Fruit fly (Drosophila melanogaster) whole organism, embryonic: Measurements from ENCODE around the gene CG11370.

Experiments used
- Atf-2 ChIP-seq: fragments of 200-800 bp; sonication (Bioruptor generic); optimal IDR thresholded peaks from 2 replicates; lab custom pipeline; 2016; ENCODE audit warnings: missing biosample characterization, missing genetic modification characterization
- Bdp1 ChIP-seq: fragments of 200-800 bp; sonication (Bioruptor generic); optimal IDR thresholded peaks from 3 replicates; lab custom pipeline; 2016; ENCODE audit warnings: missing biosample characterization, missing genetic modification characterization
- Bgb ChIP-seq: fragments of 200-800 bp; sonication (Bioruptor generic); IDR thresholded peaks from 2 replicates; pipeline ENCODE4 v1.3.6; 2022; ENCODE audit warnings: missing biosample characterization, missing genetic modification characterization; ENCODE audit not compliant: partially characterized antibody
- CG10147 ChIP-seq: fragments of 200-800 bp; sonication (Bioruptor generic); optimal IDR thresholded peaks from 2 replicates; lab custom pipeline; 2019; ENCODE audit warnings: missing biosample characterization, mild to moderate bottlenecking, missing genetic modification characterization, moderate library complexity
- CG10366 ChIP-seq: fragments of 200-800 bp; sonication (Bioruptor generic); IDR thresholded peaks from 2 replicates; pipeline ENCODE4 v1.3.6; 2022; ENCODE audit warnings: missing biosample characterization, missing genetic modification characterization
- CG11456 ChIP-seq: fragments of 200-800 bp; sonication (Bioruptor generic); IDR thresholded peaks from 3 replicates; pipeline ENCODE4 v1.3.6; 2022; ENCODE audit warnings: missing biosample characterization, missing genetic modification characterization
- CG11695 ChIP-seq: fragments of 200-800 bp; sonication (Bioruptor generic); IDR thresholded peaks from 3 replicates; pipeline ENCODE4 v1.3.6; 2022; ENCODE audit warnings: missing biosample characterization, missing genetic modification characterization
- CG11723 ChIP-seq: fragments of 200-800 bp; sonication (Bioruptor generic); optimal IDR thresholded peaks from 2 replicates; lab custom pipeline; 2017; ENCODE audit warnings: missing biosample characterization, mild to moderate bottlenecking, missing genetic modification characterization
- CG12744 ChIP-seq: fragments of 200-800 bp; sonication (Bioruptor generic); optimal IDR thresholded peaks from 2 replicates; lab custom pipeline; 2016; ENCODE audit warnings: missing biosample characterization, missing genetic modification characterization
- CG1602 ChIP-seq: fragments of 200-800 bp; sonication (Bioruptor generic); optimal IDR thresholded peaks from 3 replicates; lab custom pipeline; 2016; ENCODE audit warnings: missing biosample characterization, missing genetic modification characterization
- CG18476 ChIP-seq: fragments of 200-800 bp; sonication (Bioruptor generic); optimal IDR thresholded peaks from 2 replicates; lab custom pipeline; 2016; ENCODE audit warnings: missing biosample characterization, mild to moderate bottlenecking, missing genetic modification characterization
- CG2712 ChIP-seq: fragments of 200-800 bp; optimal IDR thresholded peaks from 3 replicates; lab custom pipeline; 2019; ENCODE audit warnings: missing biosample characterization, mild to moderate bottlenecking, missing genetic modification characterization, moderate library complexity
- CG31365 ChIP-seq: fragments of 200-800 bp; sonication (Bioruptor generic); optimal IDR thresholded peaks from 2 replicates; lab custom pipeline; 2018; ENCODE audit warnings: missing biosample characterization, mild to moderate bottlenecking, missing genetic modification characterization
- CG32767 ChIP-seq: fragments of 200-800 bp; sonication (Bioruptor generic); IDR thresholded peaks from 2 replicates; pipeline ENCODE4 v1.3.6; 2022; ENCODE audit warnings: missing biosample characterization, missing genetic modification characterization
- CG33213 ChIP-seq: fragments of 200-800 bp; sonication (Bioruptor generic); optimal IDR thresholded peaks from 3 replicates; lab custom pipeline; 2016; ENCODE audit warnings: missing biosample characterization, missing genetic modification characterization
- CG3407 ChIP-seq: fragments of 200-800 bp; sonication (Bioruptor generic); optimal IDR thresholded peaks from 2 replicates; lab custom pipeline; 2018; ENCODE audit warnings: missing biosample characterization, mild to moderate bottlenecking, missing genetic modification characterization
- CG4404 ChIP-seq: fragments of 200-800 bp; sonication (Bioruptor generic); IDR thresholded peaks from 2 replicates; pipeline ENCODE4 v1.3.6; 2022; ENCODE audit warnings: missing biosample characterization, missing genetic modification characterization
- CG4707 ChIP-seq: fragments of 200-800 bp; sonication (Bioruptor generic); optimal IDR thresholded peaks from 2 replicates; lab custom pipeline; 2018; ENCODE audit warnings: missing biosample characterization, mild to moderate bottlenecking, missing genetic modification characterization, moderate library complexity
- CG4730 ChIP-seq: fragments of 200-800 bp; sonication (Bioruptor generic); IDR thresholded peaks from 2 replicates; pipeline ENCODE4 v1.3.6; 2022; ENCODE audit warnings: missing biosample characterization, missing genetic modification characterization
- CG5180 ChIP-seq: fragments of 200-800 bp; sonication (Bioruptor generic); optimal IDR thresholded peaks from 3 replicates; lab custom pipeline; 2017; ENCODE audit warnings: missing biosample characterization, missing genetic modification characterization, mild to moderate bottlenecking, moderate library complexity, missing genetic modification reagents
- CG6683 ChIP-seq: fragments of 200-800 bp; sonication (Bioruptor generic); optimal IDR thresholded peaks from 2 replicates; lab custom pipeline; 2017; ENCODE audit warnings: missing biosample characterization, mild to moderate bottlenecking, missing genetic modification characterization, missing genetic modification reagents
- CG6791 ChIP-seq: fragments of 200-800 bp; sonication (Bioruptor generic); IDR thresholded peaks from 3 replicates; pipeline ENCODE4 v1.3.6; 2022; ENCODE audit warnings: missing biosample characterization, missing genetic modification characterization; ENCODE audit not compliant: partially characterized antibody
- CG6854 ChIP-seq: fragments of 200-800 bp; sonication (Bioruptor generic); optimal IDR thresholded peaks from 3 replicates; lab custom pipeline; 2017; ENCODE audit warnings: missing biosample characterization, mild to moderate bottlenecking, missing genetic modification characterization
- CG7556 ChIP-seq: fragments of 200-800 bp; sonication (Bioruptor generic); optimal IDR thresholded peaks from 2 replicates; lab custom pipeline; 2017; ENCODE audit warnings: missing biosample characterization, mild to moderate bottlenecking, missing genetic modification characterization
- CG8089 ChIP-seq: fragments of 200-800 bp; sonication (Bioruptor generic); optimal IDR thresholded peaks from 3 replicates; lab custom pipeline; 2016; ENCODE audit warnings: missing biosample characterization, missing genetic modification characterization
- CG8388 ChIP-seq: fragments of 200-800 bp; sonication (Bioruptor generic); optimal IDR thresholded peaks from 2 replicates; lab custom pipeline; 2019; ENCODE audit warnings: missing biosample characterization, mild to moderate bottlenecking, missing genetic modification characterization, moderate library complexity
- CG9797 ChIP-seq: fragments of 200-800 bp; sonication (Bioruptor generic); optimal IDR thresholded peaks from 3 replicates; lab custom pipeline; 2018; ENCODE audit warnings: missing biosample characterization, mild to moderate bottlenecking, missing genetic modification characterization
- CTCF ChIP-seq: fragments of 200-800 bp; sonication (Bioruptor generic); optimal IDR thresholded peaks from 2 replicates; lab custom pipeline; 2017; ENCODE audit warnings: missing biosample characterization, mild to moderate bottlenecking, missing genetic modification characterization, moderate library complexity
- E2f1 ChIP-seq: fragments of 200-800 bp; sonication (Bioruptor generic); IDR thresholded peaks from 2 replicates; pipeline ENCODE4 v1.3.6; 2022; ENCODE audit warnings: missing biosample characterization, missing genetic modification characterization
- E2f2 ChIP-seq: fragments of 200-800 bp; sonication (Bioruptor generic); IDR thresholded peaks from 2 replicates; pipeline ENCODE4 v1.3.6; 2022; ENCODE audit warnings: missing biosample characterization, missing genetic modification characterization
- Ets97D ChIP-seq: fragments of 200-800 bp; sonication (Bioruptor generic); optimal IDR thresholded peaks from 3 replicates; lab custom pipeline; 2016; ENCODE audit warnings: missing biosample characterization, missing genetic modification characterization
- HmgD ChIP-seq: fragments of 200-800 bp; sonication (Bioruptor generic); optimal IDR thresholded peaks from 3 replicates; lab custom pipeline; 2016; ENCODE audit warnings: missing biosample characterization, missing genetic modification characterization
- Lim3 ChIP-seq: fragments of 200-800 bp; sonication (Bioruptor generic); IDR thresholded peaks from 2 replicates; pipeline ENCODE4 v1.3.6; 2022; ENCODE audit warnings: missing biosample characterization, missing genetic modification characterization
- Mrtf ChIP-seq: fragments of 200-800 bp; sonication (Bioruptor generic); IDR thresholded peaks from 3 replicates; pipeline ENCODE4 v1.3.6; 2022; ENCODE audit warnings: missing biosample characterization, missing genetic modification characterization
- NC2β ChIP-seq: fragments of 200-800 bp; sonication (Bioruptor generic); optimal IDR thresholded peaks from 2 replicates; lab custom pipeline; 2016; ENCODE audit warnings: missing biosample characterization, missing genetic modification characterization
- ab ChIP-seq: fragments of 200-800 bp; sonication (Bioruptor generic); optimal IDR thresholded peaks from 2 replicates; lab custom pipeline; 2016; ENCODE audit warnings: missing biosample characterization, missing genetic modification characterization
- al ChIP-seq: fragments of 200-800 bp; sonication (Bioruptor generic); IDR thresholded peaks from 2 replicates; pipeline ENCODE4 v1.3.6; 2022; ENCODE audit warnings: missing biosample characterization, missing genetic modification characterization
- crp ChIP-seq, 2 experiments: fragments of 200-800 bp; sonication (Bioruptor generic); optimal IDR thresholded peaks; 2 replicates in 1 of 2; 3 replicates in 1 of 2; lab custom pipeline; 2017; ENCODE audit warnings: missing biosample characterization in 2 of 2, missing genetic modification characterization in 2 of 2, mild to moderate bottlenecking in 1 of 2, moderate library complexity in 1 of 2
- cwo ChIP-seq: fragments of 200-800 bp; sonication (Bioruptor generic); optimal IDR thresholded peaks from 3 replicates; lab custom pipeline; 2017; ENCODE audit warnings: missing biosample characterization, missing genetic modification characterization, mild to moderate bottlenecking, moderate library complexity, missing genetic modification reagents
- eve ChIP-seq, 2 experiments: fragments of >200 bp; optimal IDR thresholded peaks; 2 replicates each; lab custom pipeline; 2017; ENCODE audit warnings: missing biosample characterization in 2 of 2, missing genetic modification characterization in 2 of 2
- inv ChIP-seq: fragments of 200-800 bp; sonication (Bioruptor generic); IDR thresholded peaks from 2 replicates; pipeline ENCODE4 v1.3.6; 2022; ENCODE audit warnings: missing biosample characterization, missing genetic modification characterization; ENCODE audit not compliant: partially characterized antibody
- kni ChIP-seq: fragments of 200-800 bp; sonication (Bioruptor generic); optimal IDR thresholded peaks from 3 replicates; lab custom pipeline; 2017; ENCODE audit warnings: mild to moderate bottlenecking, missing biosample characterization, missing genetic modification reagents, missing genetic modification characterization
- pnt ChIP-seq: fragments of 200-800 bp; sonication (Bioruptor generic); optimal IDR thresholded peaks from 3 replicates; lab custom pipeline; 2016; ENCODE audit warnings: missing biosample characterization, missing genetic modification characterization
- pros ChIP-seq: fragments of 200-800 bp; sonication (Bioruptor generic); optimal IDR thresholded peaks from 3 replicates; lab custom pipeline; 2019; ENCODE audit warnings: missing biosample characterization, mild to moderate bottlenecking, missing genetic modification characterization, moderate library complexity
- rib ChIP-seq: fragments of 200-800 bp; sonication (Bioruptor generic); IDR thresholded peaks from 2 replicates; pipeline ENCODE4 v1.3.6; 2022; ENCODE audit warnings: missing biosample characterization, missing genetic modification characterization
- ro ChIP-seq: fragments of 200-800 bp; sonication (Bioruptor generic); IDR thresholded peaks from 2 replicates; pipeline ENCODE4 v1.3.6; 2022; ENCODE audit warnings: missing biosample characterization, missing genetic modification characterization
- sc ChIP-seq, 3 experiments: fragments of >200 bp in 2 of 3; fragments of 200-800 bp in 1 of 3; sonication (Bioruptor generic) in 1 of 3; optimal IDR thresholded peaks; 2 replicates in 2 of 3; 3 replicates in 1 of 3; lab custom pipeline; 2017; ENCODE audit warnings: mild to moderate bottlenecking in 1 of 3, missing biosample characterization in 1 of 3, missing genetic modification characterization in 1 of 3, missing genetic modification reagents in 1 of 3
- sob ChIP-seq: fragments of 200-800 bp; sonication (Bioruptor generic); IDR thresholded peaks from 2 replicates; pipeline ENCODE4 v1.3.6; 2022; ENCODE audit warnings: missing biosample characterization, missing genetic modification characterization
- tap ChIP-seq: fragments of 200-800 bp; optimal IDR thresholded peaks from 3 replicates; lab custom pipeline; 2019; ENCODE audit warnings: missing biosample characterization, mild to moderate bottlenecking, missing genetic modification characterization, moderate library complexity

Gene CG11370

dm6 chr3L:22717137-22717767 lies 5.3 kb downstream of the CG11370 start, which contains the start of the genes ArfGAP3 and CG32452 (continued):
- TF ChIP-seq CG11695 (GFP tag; lab: Robert Waterston, UW) (peak; percentile 48; the same call in 2 of the 3 replicates), Atf-2 (no peak), CG1602 (GFP tag; lab: Kevin White, UChicago) (peak; percentile 74), CG7556 (GFP tag; lab: Kevin White, UChicago) (peak; percentile 76), CG6854 (GFP tag; lab: Kevin White, UChicago) (no peak), CG4707 (no peak), CG12744 (no peak), pnt (GFP tag; lab: Kevin White, UChicago) (peak; percentile 2), tap (tag; lab: Kevin White, UChicago) (peak; percentile 60), Ets97D (GFP tag; lab: Kevin White, UChicago) (peak; percentile 66), HmgD (GFP tag; lab: Kevin White, UChicago) (peak; percentile 41), pros (GFP tag; lab: Kevin White, UChicago) (no peak), Bgb (GFP tag; lab: Robert Waterston, UW) (peak; percentile 30; the same call in 1 of the 2 replicates), sob (GFP tag; lab: Robert Waterston, UW) (peak; percentile 73), CG33213 (GFP tag; lab: Kevin White, UChicago) (peak; percentile 47), CG32767 (GFP tag; lab: Robert Waterston, UW) (peak; percentile 66; the same call in 1 of the 2 replicates), E2f1 (GFP tag; lab: Robert Waterston, UW) (peak; percentile 31; the same call in 1 of the 2 replicates), CTCF (GFP tag; lab: Kevin White, UChicago) (no peak), CG11456 (GFP tag; lab: Robert Waterston, UW) (peak; percentile 75), ro (GFP tag; lab: Robert Waterston, UW) (no peak), sc (optimal IDR thresholded peaks at IDR 0.05; lab: Kevin White, UChicago) (no peak), sc (GFP tag; optimal IDR thresholded peaks at IDR 0.05; lab: Kevin White, UChicago) (peak; percentile 34), E2f2 (GFP tag; lab: Robert Waterston, UW) (peak; percentile 54; the same call in 1 of the 2 replicates), CG4730 (GFP tag; lab: Robert Waterston, UW) (peak; percentile 41; the same call in 1 of the 2 replicates), CG9797 (GFP tag; lab: Kevin White, UChicago) (peak; percentile 22), rib (GFP tag; lab: Robert Waterston, UW) (peak; percentile 60; the same call in 1 of the 2 replicates), kni (GFP tag; lab: Kevin White, UChicago) (peak; percentile 41), crp (GFP tag; optimal IDR thresholded peaks at IDR 0.05; lab: Kevin White, UChicago) (peak in 1 of 2 experiments; percentile 44), CG10366 (GFP tag; lab: Robert Waterston, UW) (peak; percentile 63; the same call in 1 of the 2 replicates), CG6791 (GFP tag; lab: Robert Waterston, UW) (no peak; the same call in 2 of the 3 replicates), CG18476 (peak; percentile 69), CG8388 (GFP tag; lab: Kevin White, UChicago) (peak; percentile 57), Mrtf (GFP tag; lab: Robert Waterston, UW) (no peak; the same call in 2 of the 3 replicates), Bdp1 (GFP tag; lab: Kevin White, UChicago) (peak; percentile 52), eve (GFP tag; optimal IDR thresholded peaks at IDR 0.05; lab: Kevin White, UChicago) (no peak), Lim3 (GFP tag; lab: Robert Waterston, UW) (no peak), CG31365 (no peak), CG2712 (tag; lab: Kevin White, UChicago) (peak; percentile 80), CG5180 (GFP tag; lab: Kevin White, UChicago) (peak; percentile 33), CG10147 (GFP tag; lab: Kevin White, UChicago) (peak; percentile 74), ab (GFP tag; lab: Kevin White, UChicago) (no peak), NC2β (GFP tag; lab: Kevin White, UChicago) (peak; percentile 34), CG3407 (GFP tag; lab: Kevin White, UChicago) (peak; percentile 45), CG4404 (GFP tag; lab: Robert Waterston, UW) (peak; percentile 69; the same call in 1 of the 2 replicates), CG6683 (GFP tag; lab: Kevin White, UChicago) (peak; percentile 51), inv (GFP tag; lab: Robert Waterston, UW) (peak; percentile 47), CG11723 (GFP tag; lab: Kevin White, UChicago) (peak; percentile 37), CG8089 (peak; percentile 33), al (GFP tag; lab: Robert Waterston, UW) (peak; percentile 70), cwo (GFP tag; lab: Kevin White, UChicago) (peak; percentile 22)
